Fruit fly (Drosophila melanogaster) whole organism, embryonic: ENCODE measurements around the gene cdi.

Experiments used
- Atf6 ChIP-seq: fragments of 200-800 bp; sonication (Bioruptor generic); IDR thresholded peaks from 2 replicates; pipeline ENCODE4 v1.3.6; 2022; ENCODE audit warnings: missing biosample characterization, missing genetic modification characterization
- Bdp1 ChIP-seq: fragments of 200-800 bp; sonication (Bioruptor generic); optimal IDR thresholded peaks from 3 replicates; lab custom pipeline; 2016; ENCODE audit warnings: missing biosample characterization, missing genetic modification characterization
- CG11085 ChIP-seq: fragments of 200-800 bp; sonication (Bioruptor generic); IDR thresholded peaks from 2 replicates; pipeline ENCODE4 v1.3.6; 2022; ENCODE audit warnings: missing biosample characterization, missing genetic modification characterization
- CG12104 ChIP-seq: fragments of 200-800 bp; sonication (Bioruptor generic); optimal IDR thresholded peaks from 3 replicates; lab custom pipeline; 2016; ENCODE audit warnings: missing biosample characterization, missing genetic modification characterization
- CG13287 ChIP-seq: fragments of 200-800 bp; sonication (Bioruptor generic); IDR thresholded peaks from 2 replicates; pipeline ENCODE4 v1.3.6; 2022; ENCODE audit warnings: missing biosample characterization, missing genetic modification characterization; ENCODE audit not compliant: partially characterized antibody
- CG14014 ChIP-seq: fragments of 200-800 bp; sonication (Bioruptor generic); IDR thresholded peaks from 2 replicates; pipeline ENCODE4 v1.3.6; 2022; ENCODE audit warnings: missing biosample characterization, missing genetic modification characterization
- CG14667 ChIP-seq: fragments of 200-800 bp; sonication (Bioruptor generic); IDR thresholded peaks from 2 replicates; pipeline ENCODE4 v1.3.6; 2022; ENCODE audit warnings: missing biosample characterization, missing genetic modification characterization
- CG17829 ChIP-seq: fragments of 200-800 bp; optimal IDR thresholded peaks from 2 replicates; lab custom pipeline; 2019; ENCODE audit warnings: missing biosample characterization, mild to moderate bottlenecking, missing genetic modification characterization, moderate library complexity
- CG2120 ChIP-seq: fragments of 200-800 bp; sonication (Bioruptor generic); optimal IDR thresholded peaks from 3 replicates; lab custom pipeline; 2016; ENCODE audit warnings: missing biosample characterization, missing genetic modification characterization
- CG2199 ChIP-seq: fragments of 200-800 bp; sonication (Bioruptor generic); IDR thresholded peaks from 3 replicates; pipeline ENCODE4 v1.3.6; 2022; ENCODE audit warnings: missing biosample characterization, missing genetic modification characterization
- CG32532 ChIP-seq: fragments of 200-800 bp; sonication (Bioruptor generic); IDR thresholded peaks from 2 replicates; pipeline ENCODE4 v1.3.6; 2022; ENCODE audit warnings: missing biosample characterization, missing genetic modification characterization
- CG4424 ChIP-seq: fragments of 200-800 bp; sonication (Bioruptor generic); optimal IDR thresholded peaks from 3 replicates; lab custom pipeline; 2016; ENCODE audit warnings: missing biosample characterization, missing genetic modification characterization
- CG5953 ChIP-seq: fragments of 200-800 bp; sonication (Bioruptor generic); IDR thresholded peaks from 2 replicates; pipeline ENCODE4 v1.3.6; 2022; ENCODE audit warnings: missing biosample characterization, missing genetic modification characterization
- CG6175 ChIP-seq: fragments of 200-800 bp; sonication (Bioruptor generic); IDR thresholded peaks from 3 replicates; pipeline ENCODE4 v1.3.6; 2022; ENCODE audit warnings: missing biosample characterization, missing genetic modification characterization
- CG6854 ChIP-seq: fragments of 200-800 bp; sonication (Bioruptor generic); optimal IDR thresholded peaks from 3 replicates; lab custom pipeline; 2017; ENCODE audit warnings: missing biosample characterization, mild to moderate bottlenecking, missing genetic modification characterization
- CG7357 ChIP-seq: fragments of 200-800 bp; sonication (Bioruptor generic); IDR thresholded peaks from 3 replicates; pipeline ENCODE4 v1.3.6; 2022; ENCODE audit warnings: missing biosample characterization, missing genetic modification characterization
- CG7556 ChIP-seq: fragments of 200-800 bp; sonication (Bioruptor generic); optimal IDR thresholded peaks from 2 replicates; lab custom pipeline; 2017; ENCODE audit warnings: missing biosample characterization, mild to moderate bottlenecking, missing genetic modification characterization
- CG8290 ChIP-seq, 3 experiments: fragments of 200-800 bp; sonication (Bioruptor generic); optimal IDR thresholded peaks; 2 replicates each; lab custom pipeline; 2016 to 2019; ENCODE audit warnings: missing biosample characterization in 3 of 3, missing genetic modification characterization in 3 of 3, mild to moderate bottlenecking in 2 of 3, moderate library complexity in 1 of 3
- CG9817 ChIP-seq: fragments of 200-800 bp; sonication (Bioruptor generic); optimal IDR thresholded peaks from 2 replicates; lab custom pipeline; 2018; ENCODE audit warnings: missing biosample characterization, mild to moderate bottlenecking, missing genetic modification characterization, moderate library complexity
- ERR ChIP-seq: fragments of 200-800 bp; sonication (Bioruptor generic); optimal IDR thresholded peaks from 2 replicates; lab custom pipeline; 2016; ENCODE audit warnings: missing biosample characterization, missing genetic modification characterization
- HLH3B ChIP-seq: fragments of 200-800 bp; sonication (Bioruptor generic); IDR thresholded peaks from 2 replicates; pipeline ENCODE4 v1.3.6; 2022; ENCODE audit warnings: missing biosample characterization, missing genetic modification characterization
- Hand ChIP-seq: fragments of 200-800 bp; sonication (Bioruptor generic); optimal IDR thresholded peaks from 2 replicates; lab custom pipeline; 2017; ENCODE audit warnings: mild to moderate bottlenecking, missing biosample characterization, missing genetic modification reagents, missing genetic modification characterization
- HmgD ChIP-seq: fragments of 200-800 bp; sonication (Bioruptor generic); optimal IDR thresholded peaks from 3 replicates; lab custom pipeline; 2016; ENCODE audit warnings: missing biosample characterization, missing genetic modification characterization
- Oaz ChIP-seq: fragments of 200-800 bp; sonication (Bioruptor generic); IDR thresholded peaks from 2 replicates; pipeline ENCODE4 v1.3.6; 2022; ENCODE audit warnings: missing biosample characterization, missing genetic modification characterization
- Pdp1 ChIP-seq, 2 experiments: fragments of 200-800 bp; sonication (Bioruptor generic); optimal IDR thresholded peaks; 3 replicates each; lab custom pipeline; 2016; ENCODE audit warnings: missing biosample characterization in 2 of 2, missing genetic modification characterization in 2 of 2, mild to moderate bottlenecking in 1 of 2, moderate library complexity in 1 of 2
- Trl ChIP-seq, 3 experiments: fragments of >200 bp in 2 of 3; fragments of 200-800 bp in 1 of 3; sonication (Bioruptor generic) in 1 of 3; optimal IDR thresholded peaks; 2 replicates in 1 of 3; 3 replicates in 2 of 3; lab custom pipeline; 2016 to 2017; ENCODE audit warnings: missing biosample characterization in 1 of 3, missing genetic modification characterization in 1 of 3
- az2 ChIP-seq: fragments of 200-800 bp; sonication (Bioruptor generic); optimal IDR thresholded peaks from 3 replicates; lab custom pipeline; 2016; ENCODE audit warnings: missing biosample characterization, missing genetic modification characterization
- bab2 ChIP-seq: fragments of 200-800 bp; sonication (Bioruptor generic); optimal IDR thresholded peaks from 2 replicates; lab custom pipeline; 2016; ENCODE audit warnings: missing biosample characterization, missing genetic modification characterization
- crc ChIP-seq: fragments of 200-800 bp; sonication (Bioruptor generic); optimal IDR thresholded peaks from 2 replicates; lab custom pipeline; 2016; ENCODE audit warnings: missing biosample characterization, missing genetic modification characterization
- dm ChIP-seq: fragments of 200-800 bp; sonication (Bioruptor generic); optimal IDR thresholded peaks from 3 replicates; lab custom pipeline; 2016; ENCODE audit warnings: missing biosample characterization, missing genetic modification characterization
- fru ChIP-seq: fragments of >200 bp; optimal IDR thresholded peaks from 2 replicates; lab custom pipeline; 2017
- grau ChIP-seq: fragments of 200-800 bp; optimal IDR thresholded peaks from 3 replicates; lab custom pipeline; 2019; ENCODE audit warnings: missing biosample characterization, mild to moderate bottlenecking, missing genetic modification characterization, moderate library complexity
- grn ChIP-seq: fragments of 200-800 bp; sonication (Bioruptor generic); optimal IDR thresholded peaks from 3 replicates; lab custom pipeline; 2017; ENCODE audit warnings: missing biosample characterization, missing genetic modification characterization
- gro ChIP-seq: fragments of 200-800 bp; sonication (Bioruptor generic); optimal IDR thresholded peaks from 2 replicates; lab custom pipeline; 2016; ENCODE audit warnings: missing biosample characterization, missing genetic modification characterization
- gsb ChIP-seq: fragments of 200-800 bp; sonication (Bioruptor generic); IDR thresholded peaks from 2 replicates; pipeline ENCODE4 v1.3.6; 2022; ENCODE audit warnings: missing biosample characterization, missing genetic modification characterization
- her ChIP-seq: fragments of 200-800 bp; sonication (Bioruptor generic); optimal IDR thresholded peaks from 2 replicates; lab custom pipeline; 2016; ENCODE audit warnings: missing biosample characterization, missing genetic modification characterization
- hth ChIP-seq: fragments of >200 bp; optimal IDR thresholded peaks from 2 replicates; lab custom pipeline; 2017; ENCODE audit warnings: inconsistent platforms
- jigr1 ChIP-seq: fragments of 200-800 bp; sonication (Bioruptor generic); IDR thresholded peaks from 3 replicates; pipeline ENCODE4 v1.3.6; 2022; ENCODE audit warnings: missing biosample characterization, missing genetic modification characterization
- jumu ChIP-seq: fragments of 200-800 bp; sonication (Bioruptor generic); optimal IDR thresholded peaks from 3 replicates; lab custom pipeline; 2016; ENCODE audit warnings: missing biosample characterization, missing genetic modification characterization
- mam ChIP-seq: fragments of 200-800 bp; sonication (Bioruptor generic); optimal IDR thresholded peaks from 3 replicates; lab custom pipeline; 2016; ENCODE audit warnings: missing biosample characterization, missing genetic modification characterization
- org-1 ChIP-seq: fragments of 200-800 bp; sonication (Bioruptor generic); optimal IDR thresholded peaks from 2 replicates; lab custom pipeline; 2017; ENCODE audit warnings: missing biosample characterization, missing genetic modification characterization
- pita ChIP-seq: fragments of 200-800 bp; sonication (Bioruptor generic); optimal IDR thresholded peaks from 2 replicates; lab custom pipeline; 2017; ENCODE audit warnings: missing biosample characterization, mild to moderate bottlenecking, missing genetic modification characterization
- pros ChIP-seq: fragments of 200-800 bp; sonication (Bioruptor generic); optimal IDR thresholded peaks from 3 replicates; lab custom pipeline; 2019; ENCODE audit warnings: missing biosample characterization, mild to moderate bottlenecking, missing genetic modification characterization, moderate library complexity
- psq ChIP-seq: fragments of 200-800 bp; sonication (Bioruptor generic); optimal IDR thresholded peaks from 2 replicates; lab custom pipeline; 2017; ENCODE audit warnings: missing biosample characterization, missing genetic modification characterization
- row ChIP-seq: fragments of 200-800 bp; sonication (Bioruptor generic); IDR thresholded peaks from 3 replicates; pipeline ENCODE4 v1.3.6; 2022; ENCODE audit warnings: missing biosample characterization, missing genetic modification characterization
- ssp ChIP-seq: fragments of 200-800 bp; sonication (Bioruptor generic); IDR thresholded peaks from 2 replicates; pipeline ENCODE4 v1.3.6; 2022; ENCODE audit warnings: missing biosample characterization, missing genetic modification characterization
- vfl ChIP-seq: fragments of 200-800 bp; sonication (Bioruptor generic); optimal IDR thresholded peaks from 2 replicates; lab custom pipeline; 2016; ENCODE audit warnings: missing biosample characterization, missing genetic modification characterization
- wdn ChIP-seq: fragments of 200-800 bp; sonication (Bioruptor generic); IDR thresholded peaks from 2 replicates; pipeline ENCODE4 v1.3.6; 2022; ENCODE audit warnings: missing biosample characterization, missing genetic modification characterization

The cdi gene

dm6 chr3R:19132146-19132833 lies 38.2 kb upstream of the cdi start, which contains the start of gene Cyp12a5 (continued):
- TF ChIP-seq CG32532 (GFP tag; lab: Robert Waterston, UW) (0 out of 2 replicates have a peak, but pooled peaks have one; percentile 11), row (GFP tag; lab: Robert Waterston, UW) (peak; percentile 64), CG14667 (GFP tag; lab: Robert Waterston, UW) (no peak), Trl (optimal IDR thresholded peaks at IDR 0.05; lab: Kevin White, UChicago) (peak in 1 of 2 experiments; percentile 21), Trl (GFP tag; optimal IDR thresholded peaks at IDR 0.05; lab: Kevin White, UChicago) (no peak), dm (GFP tag; lab: Kevin White, UChicago) (no peak), vfl (GFP tag; lab: Kevin White, UChicago) (no peak)

dm6 chr3R:19118505-19119138 lies 24.6 kb upstream of the cdi start:
- no peak for TF ChIP-seq mam (GFP tag; lab: Kevin White, UChicago)
- TF ChIP-seq pros, result no peak
- TF ChIP-seq hth (lab: Kevin White, UChicago), result no peak
- TF ChIP-seq Bdp1 (GFP tag; lab: Kevin White, UChicago), result no peak
- TF ChIP-seq jigr1, result no peak
- TF ChIP-seq Atf6, result no peak
- no peak for TF ChIP-seq grn (GFP tag; lab: Kevin White, UChicago)
- TF ChIP-seq crc (GFP tag; lab: Kevin White, UChicago), result no peak
- no peak for TF ChIP-seq bab2 (GFP tag; lab: Kevin White, UChicago)
- TF ChIP-seq CG4424, result no peak
- no peak for TF ChIP-seq CG2120 (GFP tag; lab: Kevin White, UChicago)
- no peak for TF ChIP-seq her
- TF ChIP-seq vfl (GFP tag; lab: Kevin White, UChicago), result no peak
- TF ChIP-seq CG8290 (GFP tag; optimal IDR thresholded peaks at IDR 0.05; lab: Kevin White, UChicago), result no peak
- TF ChIP-seq CG8290 (tag; optimal IDR thresholded peaks at IDR 0.05; lab: Kevin White, UChicago), result no peak
- TF ChIP-seq Oaz (GFP tag; lab: Robert Waterston, UW), result no peak
- TF ChIP-seq CG14014, result 0 out of 2 replicates have a peak, but pooled peaks have one; percentile 29
- TF ChIP-seq CG7556 (GFP tag; lab: Kevin White, UChicago), result no peak
- TF ChIP-seq grau (tag; lab: Kevin White, UChicago), result peak; percentile 9
- peak; percentile 58; the same call in 2 of the 3 replicates for TF ChIP-seq CG7357 (GFP tag; lab: Robert Waterston, UW)
- peak; percentile 32; the same call in 1 of the 2 replicates for TF ChIP-seq ssp (GFP tag; lab: Robert Waterston, UW)
- TF ChIP-seq HmgD (GFP tag; lab: Kevin White, UChicago), result no peak
- TF ChIP-seq CG12104, result no peak
- TF ChIP-seq HLH3B (GFP tag; lab: Robert Waterston, UW), result peak; percentile 20; the same call in 1 of the 2 replicates
- no peak for TF ChIP-seq CG6175 (GFP tag; lab: Robert Waterston, UW)
- no peak for TF ChIP-seq CG11085
- TF ChIP-seq CG6854 (GFP tag; lab: Kevin White, UChicago), result no peak
- peak; percentile 17 for TF ChIP-seq org-1 (GFP tag; lab: Kevin White, UChicago)
- no peak for TF ChIP-seq CG9817 (tag; lab: Kevin White, UChicago)
- TF ChIP-seq row (GFP tag; lab: Robert Waterston, UW), result peak; percentile 62
- TF ChIP-seq gsb, result no peak
- TF ChIP-seq psq (GFP tag; lab: Kevin White, UChicago), result no peak
- TF ChIP-seq CG5953 (GFP tag; lab: Robert Waterston, UW), result no peak; the same call in 1 of the 2 replicates
- TF ChIP-seq CG13287 (GFP tag; lab: Robert Waterston, UW), result no peak
- no peak for TF ChIP-seq pita (GFP tag; lab: Kevin White, UChicago)
- TF ChIP-seq gro (GFP tag; lab: Kevin White, UChicago), result no peak
- TF ChIP-seq CG17829 (tag; lab: Kevin White, UChicago), result no peak
- no peak for TF ChIP-seq CG2199 (GFP tag; lab: Robert Waterston, UW)
- peak in 1 of 2 experiments; percentile 5 for TF ChIP-seq Pdp1 (GFP tag; optimal IDR thresholded peaks at IDR 0.05; lab: Kevin White, UChicago)
- no peak for TF ChIP-seq Hand
- TF ChIP-seq jumu, result no peak
- peak; percentile 22 for TF ChIP-seq az2
- TF ChIP-seq wdn (GFP tag; lab: Robert Waterston, UW), result no peak
- TF ChIP-seq fru (lab: Kevin White, UChicago), result no peak
- no peak for TF ChIP-seq ERR
